Worm (Caenorhabditis elegans): ENCODE results near the gene angl-1.

angl-1 gene

DNA sequence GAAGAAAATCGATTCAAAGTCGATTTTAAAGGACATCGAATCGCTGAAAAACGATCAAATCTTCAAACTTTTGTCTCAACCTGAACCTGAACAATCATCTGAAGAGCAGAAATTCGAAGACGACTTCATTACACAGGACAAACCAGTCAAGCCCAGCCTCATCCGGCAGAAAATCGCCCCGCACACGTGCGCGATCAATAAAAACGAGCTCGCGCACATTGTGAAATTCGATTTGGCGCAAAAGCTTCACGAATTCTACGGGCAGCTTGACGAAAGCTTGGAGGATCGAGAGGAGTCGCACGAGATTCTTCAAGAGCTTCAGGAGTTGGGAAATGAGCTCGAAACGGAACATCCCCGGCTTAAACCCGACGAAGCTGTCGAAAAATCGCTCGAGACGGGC, 13.8 kb upstream of the angl-1 start, which contains the start of gene W02H5.2:
Gene W02H5.2, plus strand, starts transcription at position 301 of the 400 bp plus-strand sequence.
- no peak for TF ChIP-seq tab-1 (GFP tag; IDR thresholded peaks at IDR 0.05)
- TF ChIP-seq klf-2 (GFP tag; conservative IDR thresholded peaks at IDR 0.05), result no peak
- no peak for TF ChIP-seq flt-1 (GFP tag; IDR thresholded peaks at IDR 0.05)
- no peak for TF ChIP-seq ref-1 (GFP tag; conservative IDR thresholded peaks at IDR 0.05)

DNA sequence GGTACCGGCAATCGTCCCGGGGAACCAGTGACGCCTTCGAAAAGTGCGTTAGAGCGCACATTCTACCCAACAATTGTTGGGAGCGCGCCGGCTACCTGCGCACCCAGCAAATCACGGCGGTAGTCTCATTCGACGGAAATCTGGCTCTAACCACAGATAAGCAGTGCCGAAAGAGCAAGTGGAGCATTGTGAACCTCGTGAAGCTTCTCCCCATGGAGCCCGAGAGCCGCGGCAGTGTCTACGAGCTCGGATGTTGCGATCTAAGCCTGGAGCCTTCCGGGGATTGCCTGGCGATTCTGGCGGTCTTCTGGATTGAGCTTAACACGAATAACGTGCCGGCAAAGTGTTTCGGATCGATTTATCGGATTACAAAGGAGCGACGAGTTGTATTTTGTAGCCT, 13.4 kb upstream of the angl-1 start:
- TF ChIP-seq T22C8.4 (GFP tag; IDR thresholded peaks at IDR 0.05) (no peak), tab-1 (GFP tag; IDR thresholded peaks at IDR 0.05) (no peak), flt-1 (GFP tag; IDR thresholded peaks at IDR 0.05) (no peak), ref-1 (GFP tag; conservative IDR thresholded peaks at IDR 0.05) (no peak), ztf-29 (GFP tag; IDR thresholded peaks at IDR 0.05) (no peak), med-1 (GFP tag; optimal IDR thresholded peaks at IDR 0.05; ENCODE audit: insufficient read depth) (no peak), klf-2 (GFP tag; conservative IDR thresholded peaks at IDR 0.05) (no peak), cog-1 (tag; optimal IDR thresholded peaks at IDR 0.05) (no peak), ztf-23 (GFP tag; IDR thresholded peaks at IDR 0.05) (no peak)

DNA sequence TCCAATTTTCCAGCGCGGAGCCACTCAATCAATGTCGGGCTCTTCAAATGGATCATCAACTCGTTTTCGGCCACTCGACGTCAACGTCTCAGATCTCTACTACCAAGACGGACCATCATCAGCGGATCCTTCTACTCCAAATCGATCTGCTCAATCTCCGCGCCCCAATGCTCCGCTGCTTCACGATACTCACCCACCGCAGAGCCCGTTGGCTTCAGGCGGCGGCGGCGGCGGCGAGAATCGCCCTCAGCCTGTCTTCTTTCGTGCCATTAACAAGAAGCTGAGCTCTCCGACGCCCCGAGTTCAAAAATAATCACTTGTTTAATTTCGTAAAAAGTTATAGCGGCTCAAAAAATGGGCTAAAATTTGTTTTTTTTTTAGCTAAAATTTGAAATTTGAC, 6.8 kb upstream of the angl-1 start:
- TF ChIP-seq tab-1 (GFP tag; IDR thresholded peaks at IDR 0.05) (no peak), cog-1 (tag; optimal IDR thresholded peaks at IDR 0.05) (no peak), flt-1 (GFP tag; IDR thresholded peaks at IDR 0.05) (no peak), ztf-29 (GFP tag; IDR thresholded peaks at IDR 0.05) (no peak), ref-1 (GFP tag; conservative IDR thresholded peaks at IDR 0.05) (no peak), T22C8.4 (GFP tag; IDR thresholded peaks at IDR 0.05) (no peak), med-1 (GFP tag; optimal IDR thresholded peaks at IDR 0.05; ENCODE audit: insufficient read depth) (no peak), klf-2 (GFP tag; conservative IDR thresholded peaks at IDR 0.05) (no peak), ztf-23 (GFP tag; IDR thresholded peaks at IDR 0.05) (no peak)

DNA sequence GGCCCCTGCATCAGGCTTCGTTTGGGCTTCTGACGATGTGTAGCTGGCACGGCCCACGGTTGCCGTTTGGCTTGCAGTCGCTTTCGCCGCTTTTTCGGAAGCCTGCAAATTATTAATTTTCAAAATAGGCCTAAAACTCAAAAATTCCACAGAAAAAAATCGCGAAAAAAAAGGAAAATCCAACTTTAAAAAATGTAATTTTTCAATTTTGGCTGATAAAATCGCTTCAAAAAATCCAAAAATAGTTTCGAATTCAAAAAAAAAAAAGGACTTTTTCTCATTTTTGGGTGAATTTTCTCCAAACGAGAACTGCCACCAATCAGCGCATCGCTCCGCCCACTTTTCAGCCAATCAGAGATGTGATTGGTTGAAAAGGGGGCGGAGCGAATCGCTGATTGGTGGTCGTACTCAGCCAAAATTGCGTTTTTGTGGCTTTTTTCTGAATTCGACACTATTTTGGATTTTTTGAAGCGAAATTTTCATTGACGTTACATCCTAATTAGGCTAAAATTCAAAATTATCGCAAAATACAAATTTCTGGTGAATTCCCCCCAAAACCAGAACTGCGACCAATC, 5.6 kb upstream of the angl-1 start:
- TF ChIP-seq ref-1 (GFP tag; conservative IDR thresholded peaks at IDR 0.05) (no peak), flt-1 (GFP tag; IDR thresholded peaks at IDR 0.05) (no peak), tab-1 (GFP tag; IDR thresholded peaks at IDR 0.05) (no peak), med-1 (GFP tag; optimal IDR thresholded peaks at IDR 0.05; ENCODE audit: insufficient read depth) (no peak), ztf-23 (GFP tag; IDR thresholded peaks at IDR 0.05) (no peak), klf-2 (GFP tag; conservative IDR thresholded peaks at IDR 0.05) (no peak)

DNA sequence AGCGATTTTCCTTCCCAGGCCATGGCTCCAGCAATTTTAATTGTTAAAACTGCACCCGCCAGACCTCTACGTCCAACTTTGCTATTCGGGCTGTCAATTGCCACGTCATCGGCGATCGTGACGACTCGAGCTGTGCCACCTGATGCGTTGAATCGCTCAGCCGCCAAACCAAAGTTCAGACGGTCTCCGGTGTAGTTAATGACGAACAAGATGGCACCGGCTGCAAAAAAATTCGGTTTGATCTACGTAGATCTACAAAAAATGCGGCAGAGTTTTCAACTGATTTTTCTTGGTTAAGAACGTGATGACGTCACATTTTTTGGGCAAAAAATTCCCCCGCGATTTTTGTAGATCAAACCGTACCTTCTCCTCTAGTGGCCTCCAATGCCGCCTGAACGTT, 1.9 kb upstream of the angl-1 start:
- TF ChIP-seq ztf-23 (GFP tag; IDR thresholded peaks at IDR 0.05), result no peak
- no peak for TF ChIP-seq ztf-29 (GFP tag; IDR thresholded peaks at IDR 0.05)
- TF ChIP-seq ref-1 (GFP tag; conservative IDR thresholded peaks at IDR 0.05), result no peak
- TF ChIP-seq tab-1 (GFP tag; IDR thresholded peaks at IDR 0.05), result no peak
- no peak for TF ChIP-seq flt-1 (GFP tag; IDR thresholded peaks at IDR 0.05)
- no peak for TF ChIP-seq T22C8.4 (GFP tag; IDR thresholded peaks at IDR 0.05)
- TF ChIP-seq med-1 (GFP tag; optimal IDR thresholded peaks at IDR 0.05; ENCODE audit: insufficient read depth), result no peak
- TF ChIP-seq klf-2 (GFP tag; conservative IDR thresholded peaks at IDR 0.05), result no peak
- no peak for TF ChIP-seq cog-1 (tag; optimal IDR thresholded peaks at IDR 0.05)

DNA sequence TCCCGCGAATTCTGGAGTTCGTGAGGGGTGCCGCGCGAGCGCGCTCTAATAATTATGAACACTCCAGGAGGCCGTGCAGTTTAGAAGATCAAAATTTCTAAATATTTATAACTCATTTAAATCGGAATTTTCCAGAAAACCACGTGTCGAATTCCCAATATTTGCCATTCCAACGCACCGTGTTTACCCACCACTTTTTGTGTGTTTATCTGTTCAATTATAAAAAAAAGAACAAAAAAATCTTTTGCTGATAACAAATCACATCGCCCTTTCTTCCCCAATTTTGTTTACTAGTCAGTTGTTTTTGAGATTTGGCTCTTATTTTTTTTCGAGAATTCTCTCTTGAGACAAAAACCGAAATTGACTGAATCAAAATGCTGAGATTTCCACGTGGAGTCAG, 3.3 kb downstream of the angl-1 start:
- no peak for TF ChIP-seq flt-1 (GFP tag; IDR thresholded peaks at IDR 0.05)
- TF ChIP-seq ref-1 (GFP tag; conservative IDR thresholded peaks at IDR 0.05), result no peak
- TF ChIP-seq med-1 (GFP tag; optimal IDR thresholded peaks at IDR 0.05; ENCODE audit: insufficient read depth), result no peak
- TF ChIP-seq ztf-29 (GFP tag; IDR thresholded peaks at IDR 0.05), result no peak
- no peak for TF ChIP-seq T22C8.4 (GFP tag; IDR thresholded peaks at IDR 0.05)

DNA sequence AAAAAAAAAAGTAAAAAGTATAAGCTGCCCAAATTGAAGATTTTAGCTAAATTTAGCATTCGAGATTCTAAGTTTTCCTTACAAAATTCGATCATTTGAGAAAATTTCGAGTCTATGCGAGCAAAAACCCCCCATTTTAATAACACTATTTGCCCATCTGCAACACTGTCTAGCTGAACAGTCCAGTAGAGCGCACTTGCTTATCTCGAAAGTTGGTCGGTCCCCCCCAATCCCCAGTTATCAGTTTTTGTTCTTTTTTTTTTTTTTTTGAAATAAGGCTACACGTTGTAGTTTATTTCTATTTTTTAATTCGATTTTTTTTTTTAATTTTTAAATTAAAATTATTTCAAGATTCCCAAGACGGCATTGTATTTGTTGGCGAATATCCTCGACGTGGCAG, 4.8 kb downstream of the angl-1 start:
- TF ChIP-seq klf-2 (GFP tag; conservative IDR thresholded peaks at IDR 0.05) (no peak), flt-1 (GFP tag; IDR thresholded peaks at IDR 0.05) (no peak), ztf-29 (GFP tag; IDR thresholded peaks at IDR 0.05) (no peak), ref-1 (GFP tag; conservative IDR thresholded peaks at IDR 0.05) (no peak)

DNA sequence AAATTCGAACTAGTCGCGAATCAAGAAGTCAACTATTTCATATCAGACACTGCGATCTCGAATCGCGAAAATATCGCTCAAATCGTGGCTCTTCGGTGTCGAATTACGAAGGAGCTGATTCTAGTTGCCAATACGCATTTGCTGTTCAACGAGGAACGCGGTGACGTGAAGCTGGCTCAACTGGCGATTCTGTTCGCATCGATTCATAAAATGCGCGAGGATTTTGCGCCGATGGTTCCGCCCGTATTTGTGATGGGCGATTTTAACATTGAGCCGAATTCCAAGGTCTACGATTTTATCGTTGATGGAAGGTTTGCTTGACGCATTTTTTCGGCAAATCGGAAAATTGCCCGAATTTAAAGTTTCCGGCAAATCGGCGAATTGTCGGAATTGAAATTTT, 7.6 kb downstream of the angl-1 start:
- TF ChIP-seq tab-1 (GFP tag; IDR thresholded peaks at IDR 0.05), result no peak
- no peak for TF ChIP-seq flt-1 (GFP tag; IDR thresholded peaks at IDR 0.05)
- no peak for TF ChIP-seq T22C8.4 (GFP tag; IDR thresholded peaks at IDR 0.05)
- no peak for TF ChIP-seq ztf-29 (GFP tag; IDR thresholded peaks at IDR 0.05)
- no peak for TF ChIP-seq klf-2 (GFP tag; conservative IDR thresholded peaks at IDR 0.05)
- TF ChIP-seq ref-1 (GFP tag; conservative IDR thresholded peaks at IDR 0.05), result no peak
- TF ChIP-seq med-1 (GFP tag; optimal IDR thresholded peaks at IDR 0.05; ENCODE audit: insufficient read depth), result no peak
- TF ChIP-seq cog-1 (tag; optimal IDR thresholded peaks at IDR 0.05), result no peak
- TF ChIP-seq ztf-23 (GFP tag; IDR thresholded peaks at IDR 0.05), result no peak

DNA sequence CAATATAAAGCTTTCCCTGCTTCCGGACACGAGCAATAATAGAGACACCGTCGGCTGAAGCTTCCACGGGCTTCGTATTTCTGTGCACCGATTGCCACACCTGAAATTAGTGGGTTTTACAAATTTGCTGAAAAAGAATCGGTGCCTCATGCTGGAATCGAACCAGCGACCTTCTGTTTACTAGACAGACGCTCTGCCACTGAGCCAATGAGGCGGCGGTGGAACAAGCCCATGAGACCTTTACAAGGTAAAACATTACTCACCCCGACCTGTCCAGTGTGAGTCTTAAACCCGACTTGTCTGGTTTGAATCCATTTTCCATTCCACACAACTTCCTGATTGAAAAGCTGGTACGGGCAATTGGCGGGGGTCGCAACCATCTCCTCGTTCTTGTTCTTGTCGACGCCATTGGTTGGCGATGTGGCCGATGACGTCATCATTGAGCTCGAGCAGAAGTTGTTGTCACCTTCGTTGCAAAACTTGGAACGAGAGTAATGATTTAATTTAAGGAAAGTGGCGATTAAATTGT, 11.7 kb downstream of the angl-1 start, which contains the start of gene ndx-2:
Gene ndx-2, minus strand, starts transcription at position 479 of the 529 bp plus-strand sequence.
- TF ChIP-seq med-1 (GFP tag; optimal IDR thresholded peaks at IDR 0.05; ENCODE audit: insufficient read depth), result no peak
- TF ChIP-seq cog-1 (tag; optimal IDR thresholded peaks at IDR 0.05), result no peak
- TF ChIP-seq ztf-29 (GFP tag; IDR thresholded peaks at IDR 0.05), result 0 out of 2 replicates have a peak, but pooled peaks have one; percentile 7
- no peak for TF ChIP-seq T22C8.4 (GFP tag; IDR thresholded peaks at IDR 0.05)
- no peak for TF ChIP-seq ref-1 (GFP tag; conservative IDR thresholded peaks at IDR 0.05)
- TF ChIP-seq klf-2 (GFP tag; conservative IDR thresholded peaks at IDR 0.05), result no peak
- TF ChIP-seq ztf-23 (GFP tag; IDR thresholded peaks at IDR 0.05), result no peak
- TF ChIP-seq flt-1 (GFP tag; IDR thresholded peaks at IDR 0.05), result 0 out of 2 replicates have a peak, but pooled peaks have one; percentile 13
- 0 out of 2 replicates have a peak, but pooled peaks have one; percentile 14 for TF ChIP-seq tab-1 (GFP tag; IDR thresholded peaks at IDR 0.05)

DNA sequence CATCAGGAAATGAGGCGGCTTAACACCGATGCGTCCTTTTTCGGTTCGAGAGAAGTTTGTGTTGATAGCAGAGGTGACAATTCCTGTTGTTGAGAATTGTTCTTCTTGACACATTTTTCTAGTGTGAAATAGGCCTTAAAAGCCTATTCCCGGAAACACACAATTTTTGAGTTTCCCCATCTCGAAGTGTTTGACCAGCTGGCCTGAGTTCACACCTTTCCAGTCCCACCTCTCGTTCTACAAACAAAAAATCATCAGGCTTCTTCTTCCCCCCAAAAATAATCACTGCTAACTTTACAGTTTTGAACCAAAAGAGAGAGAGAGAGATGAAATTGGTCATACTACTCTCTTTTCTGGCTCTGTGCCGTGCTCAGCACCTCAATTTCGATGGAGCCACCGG, 13.7 kb downstream of the angl-1 start, which contains the start of gene W02G9.4:
Gene W02G9.4, plus strand, starts transcription at position 301 of the 400 bp plus-strand sequence.
- no peak for TF ChIP-seq med-1 (GFP tag; optimal IDR thresholded peaks at IDR 0.05; ENCODE audit: insufficient read depth)
- no peak for TF ChIP-seq cog-1 (tag; optimal IDR thresholded peaks at IDR 0.05)
- no peak for TF ChIP-seq klf-2 (GFP tag; conservative IDR thresholded peaks at IDR 0.05)
- TF ChIP-seq ref-1 (GFP tag; conservative IDR thresholded peaks at IDR 0.05), result no peak
- TF ChIP-seq ztf-23 (GFP tag; IDR thresholded peaks at IDR 0.05), result no peak
- TF ChIP-seq ztf-29 (GFP tag; IDR thresholded peaks at IDR 0.05), result no peak
- TF ChIP-seq flt-1 (GFP tag; IDR thresholded peaks at IDR 0.05), result no peak
- no peak for TF ChIP-seq tab-1 (GFP tag; IDR thresholded peaks at IDR 0.05)
- no peak for TF ChIP-seq T22C8.4 (GFP tag; IDR thresholded peaks at IDR 0.05)
